Worm (Caenorhabditis elegans) whole organism, L1 larva: ENCODE measurements around the gene F58A4.1.
A peak's percentile ranks its signal among the peaks of the same experiment; 100 is the strongest.

Source experiments
- ceh-8 ChIP-seq: fragments of 200-800 bp; sonication (Bioruptor generic); optimal IDR thresholded peaks from 2 replicates; lab custom pipeline; 2018; ENCODE audit warnings: mild to moderate bottlenecking, missing genetic modification characterization, moderate library complexity, missing compliant biosample characterization
- lir-3 ChIP-seq: sonication (generic microtip); optimal IDR thresholded peaks from 2 replicates; lab custom pipeline; 2016; ENCODE audit warnings: mild to moderate bottlenecking, missing genetic modification characterization, moderate library complexity, missing compliant biosample characterization; ENCODE audit not compliant: poor library complexity
- rnt-1 ChIP-seq: sonication (generic microtip); optimal IDR thresholded peaks from 2 replicates; lab custom pipeline; 2016; ENCODE audit warnings: mild to moderate bottlenecking, missing genetic modification characterization, moderate library complexity, missing compliant biosample characterization
- snpc-4 ChIP-seq: fragments of 150-350 bp; optimal IDR thresholded peaks from 2 replicates; lab custom pipeline; 2014; ENCODE audit warnings: missing biosample characterization, missing genetic modification characterization
- snu-23 ChIP-seq: sonication (generic microtip); optimal IDR thresholded peaks from 2 replicates; lab custom pipeline; 2016; ENCODE audit warnings: missing genetic modification characterization, missing compliant biosample characterization
- tbx-2 ChIP-seq: sonication (generic microtip); optimal IDR thresholded peaks from 2 replicates; lab custom pipeline; 2016; ENCODE audit warnings: missing genetic modification characterization, missing compliant biosample characterization
- unc-86 ChIP-seq: sonication (generic microtip); optimal IDR thresholded peaks from 2 replicates; lab custom pipeline; 2016; ENCODE audit warnings: missing genetic modification characterization, missing compliant biosample characterization
- ztf-11 ChIP-seq, 2 experiments: sonication (generic microtip); optimal IDR thresholded peaks; 2 replicates each; lab custom pipeline; 2016 to 2017; ENCODE audit warnings: missing genetic modification characterization in 2 of 2, missing biosample characterization in 1 of 2, missing compliant biosample characterization in 1 of 2

DNA sequence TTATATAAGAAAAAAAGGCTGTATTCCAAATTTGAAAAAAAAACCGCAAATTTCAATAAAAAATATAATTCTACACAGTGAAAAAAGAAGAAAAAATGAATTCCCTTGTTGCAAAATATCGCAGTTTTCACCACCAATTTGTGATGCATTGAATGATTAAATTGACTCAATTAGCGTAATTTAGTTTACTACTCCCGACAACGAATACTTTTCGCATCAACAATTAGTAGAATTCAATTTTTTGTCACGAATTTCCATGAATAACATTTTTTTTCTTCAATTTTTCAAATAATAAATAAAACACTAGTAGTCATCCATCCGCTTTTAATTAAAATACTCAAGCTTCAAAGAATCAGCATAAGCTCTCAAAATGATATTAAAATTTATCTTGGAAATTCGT, 13.0 kb upstream of the F58A4.1 start:
- TF ChIP-seq ceh-8 (GFP tag; lab: Kevin White, UChicago), result peak; percentile 94
- TF ChIP-seq ztf-11 (tag; optimal IDR thresholded peaks at IDR 0.05; lab: Kevin White, UChicago), result no peak
- no peak for TF ChIP-seq rnt-1 (tag; lab: Kevin White, UChicago)
- TF ChIP-seq snpc-4 (tag; lab: Kevin White, UChicago), result no peak
- no peak for TF ChIP-seq tbx-2
- no peak for TF ChIP-seq snu-23 (GFP tag; lab: Kevin White, UChicago)
- TF ChIP-seq lir-3, result no peak
- no peak for TF ChIP-seq unc-86 (tag; lab: Kevin White, UChicago)
